Fruit fly (Drosophila melanogaster): ENCODE data around the gene Naa20A.

- TF ChIP-seq Eip75B (GFP tag; optimal IDR thresholded peaks at IDR 0.05) (no peak), Lpt (GFP tag; optimal IDR thresholded peaks at IDR 0.05) (peak; percentile 20), OdsH (GFP tag; optimal IDR thresholded peaks at IDR 0.05) (no peak), pdm3 (GFP tag; optimal IDR thresholded peaks at IDR 0.05) (no peak), Eip93F (GFP tag; optimal IDR thresholded peaks at IDR 0.05) (no peak), achi (GFP tag; optimal IDR thresholded peaks at IDR 0.05) (no peak), spab (GFP tag; optimal IDR thresholded peaks at IDR 0.05) (no peak), Blimp-1 (GFP tag; optimal IDR thresholded peaks at IDR 0.05) (no peak), CG8319 (GFP tag; optimal IDR thresholded peaks at IDR 0.05) (no peak), CG4318 (GFP tag; optimal IDR thresholded peaks at IDR 0.05) (no peak)
Observed at dm6 chrX:19662583-19663195, 39.8 kb upstream of the Naa20A start.

Data from whole organism, prepupa.